Worm (Caenorhabditis elegans) whole organism, L2 larva: ENCODE measurements around the gene fbxa-82.

ENCODE experiments used
- blmp-1 ChIP-seq: sonication (generic microtip); optimal IDR thresholded peaks from 2 replicates; lab custom pipeline; 2017; ENCODE audit warnings: missing genetic modification characterization, mild to moderate bottlenecking, missing compliant biosample characterization, antibody characterized with exemption, moderate library complexity; ENCODE audit not compliant: insufficient read depth
- egl-27 ChIP-seq: sonication (generic microtip); optimal IDR thresholded peaks from 3 replicates; lab custom pipeline; 2017; ENCODE audit warnings: missing biosample characterization, missing genetic modification reagents, missing genetic modification characterization
- elt-3 ChIP-seq: sonication (generic microtip); optimal IDR thresholded peaks from 2 replicates; lab custom pipeline; 2017; ENCODE audit warnings: missing biosample characterization, missing genetic modification characterization
- lsy-2 ChIP-seq, 2 experiments: fragments of 150-350 bp in 1 of 2; sonication (generic microtip) in 1 of 2; optimal IDR thresholded peaks; 2 replicates each; lab custom pipeline; 2014 to 2017; ENCODE audit warnings: missing biosample characterization in 2 of 2, missing genetic modification characterization in 2 of 2
- mdl-1 ChIP-seq, 2 experiments: fragments of 150-350 bp in 1 of 2; sonication (generic microtip) in 1 of 2; optimal IDR thresholded peaks; 2 replicates each; lab custom pipeline; 2017; ENCODE audit warnings: missing biosample characterization in 2 of 2, missing genetic modification characterization in 2 of 2
- nhr-129 ChIP-seq: fragments of 150-350 bp; optimal IDR thresholded peaks from 2 replicates; lab custom pipeline; 2014; ENCODE audit warnings: missing biosample characterization, missing genetic modification characterization
- nhr-6 ChIP-seq: fragments of 150-350 bp; optimal IDR thresholded peaks from 2 replicates; lab custom pipeline; 2014; ENCODE audit warnings: missing biosample characterization, missing genetic modification characterization
- peb-1 ChIP-seq: fragments of 150-350 bp; optimal IDR thresholded peaks from 2 replicates; lab custom pipeline; 2014; ENCODE audit warnings: missing biosample characterization, missing genetic modification characterization
- snpc-4 ChIP-seq: fragments of 150-350 bp; optimal IDR thresholded peaks from 2 replicates; lab custom pipeline; 2014; ENCODE audit warnings: missing biosample characterization, missing genetic modification characterization
- ztf-4 ChIP-seq: fragments of 150-350 bp; optimal IDR thresholded peaks from 2 replicates; lab custom pipeline; 2014; ENCODE audit warnings: missing biosample characterization, missing genetic modification characterization

- TF ChIP-seq egl-27, result no peak
- TF ChIP-seq mdl-1 (tag; optimal IDR thresholded peaks at IDR 0.05; lab: Kevin White, UChicago), result no peak
- no peak for TF ChIP-seq nhr-129 (tag; lab: Kevin White, UChicago)
- no peak for TF ChIP-seq elt-3
- no peak for TF ChIP-seq lsy-2 (tag; optimal IDR thresholded peaks at IDR 0.05; lab: Kevin White, UChicago)
- no peak for TF ChIP-seq ztf-4 (tag; lab: Kevin White, UChicago)
- no peak for TF ChIP-seq peb-1 (tag; lab: Kevin White, UChicago)
- TF ChIP-seq nhr-6, result no peak
- TF ChIP-seq snpc-4, result peak; percentile 94
- no peak for TF ChIP-seq blmp-1 (tag; lab: Kevin White, UChicago)
These were observed 23.3 kb downstream of the fbxa-82 start, which contains the start of gene F14H8.8 for ce11 chrV:15028896-15029519.
